Worm (Caenorhabditis elegans): ENCODE data around the gene nhr-177.

DNA sequence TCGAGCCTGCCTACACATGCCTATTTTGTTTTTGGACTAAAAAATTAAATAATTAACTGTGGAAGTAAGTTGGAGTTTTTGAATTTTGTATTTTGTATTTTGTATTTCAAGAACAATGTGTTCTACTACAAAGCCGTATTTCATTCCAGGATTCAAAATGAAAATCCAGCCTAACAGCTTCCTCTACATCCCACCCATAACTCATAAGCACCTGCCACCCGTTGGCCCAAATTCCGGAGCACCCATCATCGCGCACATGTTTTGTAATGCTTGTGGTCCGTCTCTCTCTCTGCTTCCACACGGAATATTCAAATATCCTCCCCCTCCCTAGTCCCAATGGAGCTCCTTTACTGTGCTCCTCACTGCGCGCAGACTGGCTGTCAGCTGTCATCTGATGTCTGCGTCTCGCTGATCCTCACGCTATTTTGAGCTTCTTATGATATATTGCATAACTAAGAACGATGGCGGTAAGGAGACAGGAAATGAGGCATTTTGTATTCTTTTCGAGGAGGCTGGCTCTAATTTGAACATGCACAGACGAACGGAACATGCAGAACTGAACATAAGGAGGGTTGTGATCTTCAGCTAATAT, 34.5 kb upstream of the nhr-177 start:
- TF ChIP-seq ceh-13 (GFP tag; optimal IDR thresholded peaks at IDR 0.05) (no peak), tbx-37 (GFP tag; conservative IDR thresholded peaks at IDR 0.05) (no peak), hnd-1 (tag; optimal IDR thresholded peaks at IDR 0.05) (no peak), ama-1 (optimal IDR thresholded peaks at IDR 0.05) (no peak), tra-4 (tag; optimal IDR thresholded peaks at IDR 0.05) (no peak)
